Fruit fly (Drosophila melanogaster) S2 (cell line): ENCODE data around the gene Rtca.

ENCODE experiments used
- CG8478 ChIP-seq: fragments of >200 bp; optimal IDR thresholded peaks from 2 replicates; lab custom pipeline; 2018
- CTCF ChIP-seq, 2 experiments: fragments of >200 bp; optimal IDR thresholded peaks; 2 replicates each; lab custom pipeline; 2018

Gene Rtca

DNA sequence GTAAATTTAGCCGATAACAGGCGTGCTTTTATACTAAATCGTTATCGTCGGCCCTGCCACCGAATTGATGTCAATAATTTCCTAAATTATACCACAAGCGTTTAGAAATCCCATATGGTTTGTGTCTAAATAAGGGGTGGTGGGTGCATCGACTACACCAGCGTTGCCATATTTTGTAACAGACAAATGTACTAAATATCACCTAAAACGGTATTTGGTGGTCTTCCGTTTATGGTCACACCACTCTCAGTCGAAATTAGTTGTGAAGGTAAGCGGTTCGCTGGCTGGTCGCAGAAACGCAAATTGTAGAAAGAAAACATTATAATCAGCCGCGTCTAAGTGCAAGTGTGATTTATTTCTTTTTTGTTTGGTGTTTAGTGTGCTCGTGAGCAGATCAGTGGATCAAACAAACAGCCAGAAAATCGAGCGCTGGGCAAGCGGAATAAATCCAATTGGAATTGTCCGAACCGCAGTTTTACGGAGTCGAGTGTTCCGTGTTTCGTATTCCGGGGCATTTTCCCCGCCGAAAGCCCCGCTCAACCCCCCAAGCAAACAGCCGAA lies 8.2 kb downstream of the Rtca start, which contains the start of the genes CG16903 and Unc-76:
CG16903 (minus strand) TSS at position 39 of the 561 bp plus-strand sequence.
Unc-76 (plus strand) TSS at position 244 of the 561 bp plus-strand sequence.
- TF ChIP-seq CTCF (optimal IDR thresholded peaks at IDR 0.05; lab: Kevin White, UChicago) (peak; percentile 57 to 65), CG8478 (no peak)

DNA sequence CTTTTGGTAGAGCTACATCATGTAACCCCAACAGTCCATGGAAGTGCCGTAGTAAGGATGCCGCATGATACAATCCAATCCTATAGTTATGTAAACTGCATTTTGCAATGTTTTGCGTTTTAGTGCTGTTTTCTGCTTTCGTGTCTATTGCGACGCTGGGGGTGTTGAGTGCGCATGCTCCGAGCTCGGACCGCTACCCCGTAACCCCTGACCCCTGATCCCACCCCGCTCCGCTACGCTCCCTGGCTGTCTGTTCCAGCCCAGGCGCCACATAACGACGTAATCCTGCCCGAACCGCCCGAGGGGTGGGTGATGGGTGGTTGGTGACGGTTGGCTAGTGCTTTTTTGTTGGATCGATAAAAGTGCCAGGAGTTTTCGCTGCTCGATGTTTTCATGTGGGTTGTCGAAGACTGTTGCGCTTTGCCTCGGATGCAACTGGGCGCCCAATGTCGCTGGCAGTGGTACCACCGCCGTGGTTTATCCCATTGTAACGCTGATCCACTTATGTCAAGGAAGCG lies 9.7 kb downstream of the Rtca start:
- TF ChIP-seq CTCF (optimal IDR thresholded peaks at IDR 0.05; lab: Kevin White, UChicago) (no peak), CG8478 (no peak)

DNA sequence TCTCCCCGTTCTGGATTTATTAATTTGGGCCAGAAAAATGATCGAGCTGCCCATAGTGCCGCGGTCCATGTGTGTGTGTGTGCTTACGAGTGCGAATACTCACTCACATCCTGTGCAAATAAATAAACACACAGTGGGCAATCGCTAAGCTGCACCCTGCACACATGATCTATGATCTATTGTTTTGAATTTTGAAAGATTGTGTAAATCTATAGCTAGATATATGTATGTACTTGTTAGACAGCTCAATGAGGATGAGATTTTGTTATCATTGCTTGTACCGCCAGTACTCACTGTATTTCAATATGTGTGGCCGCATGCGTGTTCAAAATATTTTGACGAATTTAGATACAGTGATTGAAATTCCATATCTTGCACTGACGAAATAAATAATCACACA lies 10.9 kb downstream of the Rtca start:
- TF ChIP-seq CTCF (optimal IDR thresholded peaks at IDR 0.05; lab: Kevin White, UChicago) (no peak), CG8478 (no peak)

DNA sequence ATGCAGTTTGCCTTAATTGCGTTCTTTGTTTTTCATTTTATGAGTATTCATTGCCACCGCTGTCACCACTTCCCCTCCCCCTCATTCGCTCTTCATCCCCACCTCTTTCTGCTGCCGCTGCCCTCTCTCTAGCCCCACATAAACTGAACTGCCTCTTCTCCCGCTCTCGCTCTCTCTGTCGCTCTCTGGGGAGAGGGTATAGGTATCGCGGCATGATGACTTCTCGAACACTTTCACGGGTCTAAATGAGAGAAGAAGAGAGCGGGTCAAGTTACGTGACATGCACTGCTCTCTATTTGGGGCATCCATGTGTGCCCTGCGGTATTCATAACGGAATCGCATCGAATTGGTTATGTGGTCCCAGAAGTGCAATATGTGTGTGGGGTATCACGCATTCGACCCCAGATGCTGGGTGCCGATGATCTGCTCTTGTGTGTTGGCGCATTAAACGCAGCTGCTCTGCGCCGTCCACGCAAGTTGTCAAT lies 11.5 kb downstream of the Rtca start:
- no peak for TF ChIP-seq CG8478
- TF ChIP-seq CTCF (optimal IDR thresholded peaks at IDR 0.05; lab: Kevin White, UChicago), result no peak

DNA sequence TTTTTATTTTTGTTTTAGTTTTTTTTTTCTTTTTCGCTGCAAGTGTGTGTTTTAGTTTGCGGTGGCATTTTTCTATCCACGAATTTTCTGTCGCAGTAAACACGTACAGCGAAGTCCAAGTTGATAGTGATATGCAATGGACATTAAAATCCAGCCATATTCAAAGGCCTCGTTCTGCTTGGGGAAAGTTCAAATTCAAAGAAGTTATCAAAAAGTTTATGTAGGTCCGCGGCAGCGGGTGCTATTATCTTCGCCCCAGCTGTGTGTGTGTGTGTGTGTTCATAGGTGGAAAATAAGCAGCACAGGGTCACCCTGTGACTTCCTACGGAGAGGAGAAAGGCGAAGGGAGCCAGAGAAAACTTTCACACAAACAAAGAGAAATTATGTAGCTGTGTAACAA lies 15.3 kb downstream of the Rtca start:
- TF ChIP-seq CTCF (optimal IDR thresholded peaks at IDR 0.05; lab: Kevin White, UChicago), result no peak
- no peak for TF ChIP-seq CG8478

DNA sequence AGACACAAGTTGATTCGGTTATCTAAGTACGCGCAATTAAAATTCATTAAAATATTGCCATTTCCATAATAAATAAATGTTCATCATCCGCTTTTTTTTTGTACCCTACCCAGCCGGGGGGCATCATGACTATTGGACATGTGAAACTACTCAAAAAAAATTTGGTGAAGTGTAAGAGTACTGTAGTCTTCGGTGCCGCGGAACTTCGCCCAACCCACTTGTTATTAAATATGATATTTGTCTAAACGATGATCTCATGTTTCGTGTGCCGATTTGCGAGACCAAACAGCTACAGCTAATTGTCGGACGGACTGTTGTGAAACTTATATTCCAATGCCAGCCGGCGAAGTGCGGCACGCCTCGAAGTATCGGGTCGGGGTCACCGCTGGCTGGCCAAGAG lies 16.6 kb downstream of the Rtca start:
- TF ChIP-seq CG8478 (no peak), CTCF (optimal IDR thresholded peaks at IDR 0.05; lab: Kevin White, UChicago) (no peak)

DNA sequence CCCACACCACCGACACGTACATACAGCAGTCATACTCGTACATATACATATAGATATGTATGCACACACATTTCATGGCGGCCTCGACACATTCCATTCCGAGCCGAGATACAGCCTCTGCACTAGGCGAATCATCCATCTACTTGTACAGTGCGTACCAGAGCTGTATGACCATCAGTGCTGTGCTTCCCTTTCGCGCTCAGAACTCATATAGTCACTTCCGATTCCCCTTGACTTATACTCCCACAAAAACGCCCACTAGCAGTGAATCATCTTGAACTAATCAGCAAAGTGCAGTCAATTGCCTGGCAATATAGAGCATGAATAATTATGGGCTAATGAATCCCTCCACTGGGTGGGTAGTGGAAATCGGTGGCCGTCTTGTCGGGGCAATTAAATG lies 17.6 kb downstream of the Rtca start:
- no peak for TF ChIP-seq CTCF (optimal IDR thresholded peaks at IDR 0.05; lab: Kevin White, UChicago)
- TF ChIP-seq CG8478, result no peak

DNA sequence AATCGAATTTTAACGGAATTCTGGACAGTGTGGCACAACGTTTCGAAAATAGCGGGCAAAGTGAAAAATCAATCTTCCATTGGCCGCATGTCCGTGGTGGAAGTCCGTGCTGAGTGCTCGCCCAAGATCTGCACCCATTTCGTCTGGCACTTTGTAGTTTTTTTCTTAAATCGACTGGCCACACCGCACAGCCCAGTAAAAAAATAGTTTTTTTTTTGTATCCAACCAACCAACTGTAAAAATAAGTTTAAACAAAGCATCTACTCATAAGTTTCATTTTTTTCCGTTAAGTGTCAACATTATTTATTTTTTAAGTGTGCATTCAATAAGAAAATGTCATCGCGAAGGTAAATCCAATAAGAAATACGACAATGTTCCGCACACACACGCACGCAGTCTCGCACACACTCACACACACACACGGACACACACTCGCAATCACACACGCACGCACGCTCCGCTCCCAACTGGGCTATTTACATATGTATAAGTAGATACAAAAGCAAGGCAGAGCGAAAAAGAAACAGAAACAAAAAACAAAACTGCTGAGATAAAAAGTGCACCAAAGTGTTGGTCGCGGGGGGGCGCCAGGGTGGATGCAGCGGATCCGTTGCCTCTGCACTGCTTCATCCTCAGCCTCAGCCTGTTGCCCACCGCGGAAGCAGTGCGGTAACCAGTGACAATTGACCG lies 22.0 kb downstream of the Rtca start, which contains the start of gene csw:
csw (plus strand) TSS at position 163 of the 690 bp plus-strand sequence.
- peak; percentile 58 to 78 for TF ChIP-seq CTCF (optimal IDR thresholded peaks at IDR 0.05; lab: Kevin White, UChicago)
- TF ChIP-seq CG8478, result no peak

DNA sequence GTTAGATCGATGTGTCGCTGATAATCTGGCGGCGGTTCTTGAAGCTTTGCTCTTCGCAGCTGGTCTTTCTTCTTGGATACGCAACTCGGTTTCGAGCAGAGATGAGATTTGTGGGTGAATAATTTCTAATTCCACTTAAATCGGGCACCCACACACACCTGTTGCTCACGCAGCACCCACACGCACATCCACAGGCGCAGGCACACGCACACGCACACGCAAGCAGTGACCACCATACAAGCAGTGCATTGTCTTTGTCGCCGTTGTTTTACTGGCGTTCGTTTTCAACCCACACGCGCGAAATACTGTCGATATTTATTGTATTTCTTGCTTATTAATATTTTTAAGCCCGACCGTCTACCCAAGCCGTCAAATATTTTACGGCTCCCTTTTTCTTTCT lies 24.1 kb downstream of the Rtca start:
- TF ChIP-seq CTCF (optimal IDR thresholded peaks at IDR 0.05; lab: Kevin White, UChicago), result no peak
- no peak for TF ChIP-seq CG8478

DNA sequence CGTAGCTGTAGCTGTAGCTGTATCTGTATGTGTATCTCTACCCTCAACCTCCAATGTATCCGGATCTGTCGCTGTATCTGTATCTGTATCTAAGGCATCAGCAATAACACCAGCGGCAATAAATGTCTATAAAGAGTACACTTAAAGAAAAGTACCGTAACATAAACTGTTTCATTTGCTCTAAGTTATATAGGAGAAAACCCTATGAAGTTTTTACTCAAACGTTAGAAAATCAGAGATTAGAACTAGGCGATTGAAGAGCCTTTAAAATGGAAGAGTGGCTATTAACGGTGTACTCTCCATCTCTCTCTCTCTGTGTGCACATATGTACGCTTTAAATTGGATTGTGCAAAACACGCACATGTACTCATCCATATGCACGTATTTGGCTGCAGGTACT lies 26.1 kb downstream of the Rtca start:
- no peak for TF ChIP-seq CG8478
- TF ChIP-seq CTCF (optimal IDR thresholded peaks at IDR 0.05; lab: Kevin White, UChicago), result no peak

DNA sequence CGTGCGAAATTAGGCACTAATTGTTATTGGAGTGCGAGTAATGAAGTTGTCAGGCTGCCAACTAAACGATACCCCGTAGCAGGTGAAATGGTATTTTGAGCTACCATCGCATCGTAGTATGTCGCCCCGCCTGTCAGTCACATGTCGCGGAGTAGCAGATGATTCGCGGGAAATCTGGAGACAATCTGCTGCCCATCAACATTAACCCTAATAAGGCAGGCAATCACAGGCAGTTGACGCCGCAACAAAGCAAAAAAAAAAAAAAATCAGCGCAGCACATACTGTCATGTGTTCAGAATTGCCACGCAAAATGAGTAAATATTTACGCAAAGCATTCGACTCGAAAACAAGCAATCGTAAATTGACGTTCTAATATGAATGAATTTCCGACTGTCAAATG lies 31.6 kb downstream of the Rtca start:
- no peak for TF ChIP-seq CTCF (optimal IDR thresholded peaks at IDR 0.05; lab: Kevin White, UChicago)

DNA sequence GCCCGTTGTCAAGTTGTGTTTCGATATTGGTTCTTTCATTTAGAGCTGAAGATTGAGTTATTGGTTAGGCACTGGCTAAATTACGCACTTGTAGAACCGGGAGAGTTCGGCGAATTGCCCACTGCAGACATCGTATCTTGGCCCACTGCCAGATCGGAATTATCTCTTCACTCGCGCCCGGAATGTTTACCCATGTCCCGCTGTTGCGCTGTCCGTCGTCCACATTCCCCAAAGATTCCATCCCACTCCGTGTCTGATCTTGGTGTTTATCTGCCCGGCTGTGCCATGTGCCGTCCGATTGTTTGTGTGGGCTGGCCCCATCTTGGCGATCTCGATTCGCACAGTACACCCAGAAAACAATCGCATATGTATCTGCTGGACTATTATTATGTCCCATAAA lies 32.2 kb downstream of the Rtca start:
- TF ChIP-seq CG8478 (no peak), CTCF (optimal IDR thresholded peaks at IDR 0.05; lab: Kevin White, UChicago) (no peak)

DNA sequence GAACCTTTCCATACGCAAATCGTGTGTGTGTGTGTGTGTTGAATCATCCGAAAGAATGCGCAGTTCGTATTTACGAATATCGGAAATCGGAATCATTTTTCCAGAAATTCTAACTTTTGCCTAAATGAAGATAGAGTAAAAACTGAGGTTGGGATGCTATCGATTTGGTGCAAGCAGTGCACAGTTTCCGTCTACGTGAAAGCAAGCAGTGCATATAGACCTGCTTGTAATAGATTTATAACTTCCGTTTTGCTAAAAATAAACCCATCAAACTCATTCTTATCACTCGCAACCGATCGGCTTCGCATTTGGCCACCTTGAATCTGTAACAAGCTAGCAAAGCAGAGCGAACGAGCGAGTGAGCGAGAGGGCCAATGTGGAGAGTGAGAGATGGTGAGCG lies 34.2 kb downstream of the Rtca start:
- TF ChIP-seq CTCF (optimal IDR thresholded peaks at IDR 0.05; lab: Kevin White, UChicago) (no peak), CG8478 (no peak)

DNA sequence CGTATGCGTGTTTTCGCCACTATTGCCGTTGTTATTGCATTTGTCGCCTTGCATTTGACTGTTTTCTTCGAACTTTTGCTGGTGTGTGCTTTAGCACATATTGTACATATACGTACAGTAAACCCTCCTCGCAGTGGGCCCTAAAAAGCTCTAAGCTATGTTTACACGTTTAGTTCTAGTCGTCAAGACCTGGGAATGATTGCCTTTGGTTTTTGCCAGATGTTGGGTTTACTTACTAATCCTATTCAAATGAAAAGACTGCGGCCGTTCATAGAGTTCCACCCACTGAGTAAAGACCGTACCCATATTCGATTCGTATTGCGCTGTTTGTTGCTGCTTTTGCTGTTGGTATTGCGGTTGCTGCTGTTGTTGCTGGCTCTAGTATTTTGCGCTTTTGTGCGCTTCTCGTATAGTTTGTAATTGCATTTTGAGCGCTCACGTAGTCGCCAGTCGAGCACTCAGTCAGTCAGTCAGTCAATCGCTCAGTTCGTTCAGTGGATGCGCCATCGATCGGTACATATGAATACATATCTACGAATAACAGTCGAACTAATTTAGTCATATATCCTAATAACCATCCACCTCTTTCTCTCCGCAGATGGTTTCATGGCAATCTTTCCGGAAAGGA lies 35.7 kb downstream of the Rtca start:
- no peak for TF ChIP-seq CG8478
- TF ChIP-seq CTCF (optimal IDR thresholded peaks at IDR 0.05; lab: Kevin White, UChicago), result no peak

DNA sequence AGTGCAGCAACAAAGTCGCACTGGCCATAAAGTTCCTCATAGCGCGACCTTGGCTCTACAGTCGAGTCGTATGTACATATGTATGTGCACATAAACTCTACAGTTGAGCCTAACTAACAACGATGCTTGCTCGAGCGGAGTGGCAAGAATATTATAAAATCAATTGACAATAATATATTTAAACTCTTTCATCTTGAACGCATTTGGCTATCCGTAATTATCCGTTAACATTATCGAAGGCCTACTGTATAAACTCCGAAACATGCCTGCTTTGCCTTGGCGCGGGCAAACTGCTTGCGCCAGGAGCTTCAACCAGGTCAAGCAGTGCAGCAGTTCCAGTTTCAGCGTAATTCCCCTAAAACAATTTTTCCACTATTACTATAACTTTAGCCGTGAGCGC lies 36.4 kb downstream of the Rtca start:
- TF ChIP-seq CTCF (optimal IDR thresholded peaks at IDR 0.05; lab: Kevin White, UChicago) (no peak), CG8478 (no peak)

DNA sequence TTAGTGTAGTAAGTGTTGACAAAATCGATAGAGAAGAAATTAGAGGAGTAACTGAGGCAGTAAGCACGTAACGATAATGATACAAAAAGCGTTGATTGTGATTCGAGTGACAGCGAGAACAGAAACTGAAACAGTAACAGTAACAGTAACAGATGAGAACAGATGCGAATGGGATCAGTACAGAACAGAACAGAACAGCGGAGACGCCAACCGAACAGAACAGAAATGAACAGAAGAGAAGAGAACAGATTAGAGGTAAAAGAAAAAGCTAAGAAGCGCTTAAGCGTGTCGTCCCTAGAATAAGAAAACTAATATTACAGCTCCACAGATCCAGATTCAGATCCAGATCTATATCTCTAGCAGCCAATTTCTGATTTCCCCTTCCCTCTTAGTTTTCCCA lies 40.4 kb downstream of the Rtca start:
- TF ChIP-seq CG8478 (no peak), CTCF (optimal IDR thresholded peaks at IDR 0.05; lab: Kevin White, UChicago) (peak; percentile 32 to 45)
